Fruit fly (Drosophila melanogaster) whole organism, prepupa: ENCODE measurements around the gene bip1.

Source experiments
- CG10631 ChIP-seq: fragments of 200-800 bp; sonication (Bioruptor generic); optimal IDR thresholded peaks from 2 replicates; lab custom pipeline; 2016; ENCODE audit warnings: missing biosample characterization, missing genetic modification characterization
- CG11294 ChIP-seq: fragments of 200-800 bp; sonication (Bioruptor generic); IDR thresholded peaks from 2 replicates; pipeline ENCODE4 v1.3.6; 2022; ENCODE audit warnings: missing biosample characterization, missing genetic modification characterization
- CG11762 ChIP-seq: fragments of 200-800 bp; sonication (Bioruptor generic); optimal IDR thresholded peaks from 3 replicates; lab custom pipeline; 2016; ENCODE audit warnings: missing biosample characterization, missing genetic modification characterization; ENCODE audit not compliant: insufficient read depth
- CG11902 ChIP-seq: fragments of 200-800 bp; sonication (Bioruptor generic); optimal IDR thresholded peaks from 3 replicates; lab custom pipeline; 2016; ENCODE audit warnings: missing biosample characterization, missing genetic modification characterization
- CG15336 ChIP-seq: fragments of 200-800 bp; sonication (Bioruptor generic); IDR thresholded peaks from 2 replicates; pipeline ENCODE4 v1.3.6; 2022; ENCODE audit warnings: missing biosample characterization, missing genetic modification characterization
- CG16779 ChIP-seq: fragments of 200-800 bp; sonication (Bioruptor generic); optimal IDR thresholded peaks from 3 replicates; lab custom pipeline; 2017; ENCODE audit warnings: missing biosample characterization, mild to moderate bottlenecking, missing genetic modification characterization
- CG31627 ChIP-seq: fragments of 200-800 bp; sonication (Bioruptor generic); optimal IDR thresholded peaks from 3 replicates; lab custom pipeline; 2016; ENCODE audit warnings: missing biosample characterization, missing genetic modification characterization
- CG32006 ChIP-seq: fragments of 200-800 bp; sonication (Bioruptor generic); optimal IDR thresholded peaks from 3 replicates; lab custom pipeline; 2017; ENCODE audit warnings: missing biosample characterization, mild to moderate bottlenecking, missing genetic modification characterization
- CG34406 ChIP-seq: fragments of 200-800 bp; sonication (Bioruptor generic); optimal IDR thresholded peaks from 3 replicates; lab custom pipeline; 2016; ENCODE audit warnings: missing biosample characterization, missing genetic modification characterization
- CG4318 ChIP-seq: fragments of 200-800 bp; sonication (Bioruptor generic); optimal IDR thresholded peaks from 3 replicates; lab custom pipeline; 2017; ENCODE audit warnings: missing biosample characterization, mild to moderate bottlenecking, missing genetic modification characterization
- CG6163 ChIP-seq: fragments of 200-800 bp; sonication (Bioruptor generic); IDR thresholded peaks from 3 replicates; pipeline ENCODE4 v1.3.6; 2022; ENCODE audit warnings: missing biosample characterization, missing genetic modification characterization
- CG6276 ChIP-seq: fragments of 200-800 bp; sonication (Bioruptor generic); optimal IDR thresholded peaks from 2 replicates; lab custom pipeline; 2017; ENCODE audit warnings: missing biosample characterization, mild to moderate bottlenecking, missing genetic modification characterization
- CG6808 ChIP-seq: fragments of 200-800 bp; sonication (Bioruptor generic); optimal IDR thresholded peaks from 3 replicates; lab custom pipeline; 2017; ENCODE audit warnings: missing biosample characterization, missing genetic modification characterization, mild to moderate bottlenecking, moderate library complexity, missing genetic modification reagents
- CG6854 ChIP-seq: fragments of 200-800 bp; sonication (Bioruptor generic); optimal IDR thresholded peaks from 2 replicates; lab custom pipeline; 2017; ENCODE audit warnings: missing biosample characterization, mild to moderate bottlenecking, missing genetic modification characterization
- CG7368 ChIP-seq: fragments of 200-800 bp; sonication (Bioruptor generic); optimal IDR thresholded peaks from 3 replicates; lab custom pipeline; 2016; ENCODE audit warnings: missing biosample characterization, missing genetic modification characterization
- CG8119 ChIP-seq: fragments of 200-800 bp; sonication (Bioruptor generic); IDR thresholded peaks from 3 replicates; pipeline ENCODE4 v1.3.6; 2022; ENCODE audit warnings: missing biosample characterization, missing genetic modification characterization
- CG8319 ChIP-seq: fragments of 200-800 bp; sonication (Bioruptor generic); optimal IDR thresholded peaks from 3 replicates; lab custom pipeline; 2016; ENCODE audit warnings: missing biosample characterization, missing genetic modification characterization
- CG8632 ChIP-seq: fragments of 200-800 bp; sonication (Bioruptor generic); optimal IDR thresholded peaks from 3 replicates; lab custom pipeline; 2016; ENCODE audit warnings: missing biosample characterization, missing genetic modification characterization
- CG9139 ChIP-seq: fragments of 200-800 bp; sonication (Bioruptor generic); optimal IDR thresholded peaks from 3 replicates; lab custom pipeline; 2017; ENCODE audit warnings: missing biosample characterization, mild to moderate bottlenecking, missing genetic modification characterization
- Eip75B ChIP-seq: fragments of 200-800 bp; sonication (Bioruptor generic); optimal IDR thresholded peaks from 3 replicates; lab custom pipeline; 2016; ENCODE audit warnings: missing biosample characterization, missing genetic modification characterization
- Eip78C ChIP-seq: fragments of 200-800 bp; sonication (Bioruptor generic); peaks from one replicate; lab custom pipeline; 2016; ENCODE audit warnings: missing biosample characterization, missing genetic modification characterization
- Eip93F ChIP-seq: fragments of 200-800 bp; sonication (Bioruptor generic); optimal IDR thresholded peaks from 2 replicates; lab custom pipeline; 2016; ENCODE audit warnings: missing biosample characterization, mild to moderate bottlenecking, missing genetic modification characterization
- Ets21C ChIP-seq: fragments of 200-800 bp; sonication (Bioruptor generic); optimal IDR thresholded peaks from 3 replicates; lab custom pipeline; 2016; ENCODE audit warnings: missing biosample characterization, missing genetic modification characterization
- Gug ChIP-seq: fragments of 200-800 bp; sonication (Bioruptor generic); IDR thresholded peaks from 2 replicates; pipeline ENCODE4 v1.3.6; 2022; ENCODE audit warnings: missing biosample characterization, missing genetic modification characterization
- Hr38 ChIP-seq: sonication (Bioruptor generic); optimal IDR thresholded peaks from 2 replicates; lab custom pipeline; 2016; ENCODE audit warnings: missing biosample characterization, missing genetic modification characterization
- Hr39 ChIP-seq: fragments of 200-800 bp; sonication (Bioruptor generic); optimal IDR thresholded peaks from 2 replicates; lab custom pipeline; 2016; ENCODE audit warnings: missing biosample characterization, missing genetic modification characterization
- Hr4 ChIP-seq: fragments of 200-800 bp; sonication (Bioruptor generic); optimal IDR thresholded peaks from 3 replicates; lab custom pipeline; 2016; ENCODE audit warnings: missing biosample characterization, missing genetic modification characterization
- Lpt ChIP-seq: fragments of 200-800 bp; sonication (Bioruptor generic); optimal IDR thresholded peaks from 3 replicates; lab custom pipeline; 2016; ENCODE audit warnings: missing biosample characterization, missing genetic modification characterization
- Met ChIP-seq: fragments of 200-800 bp; sonication (Bioruptor generic); optimal IDR thresholded peaks from 3 replicates; lab custom pipeline; 2016; ENCODE audit warnings: missing biosample characterization, missing genetic modification characterization
- OdsH ChIP-seq: fragments of 200-800 bp; sonication (Bioruptor generic); optimal IDR thresholded peaks from 3 replicates; lab custom pipeline; 2016; ENCODE audit warnings: missing biosample characterization, missing genetic modification characterization
- Sox102F ChIP-seq: fragments of 200-800 bp; sonication (Bioruptor generic); optimal IDR thresholded peaks from 2 replicates; lab custom pipeline; 2016; ENCODE audit warnings: missing biosample characterization, mild to moderate bottlenecking, missing genetic modification characterization
- Sox14 ChIP-seq: fragments of 200-800 bp; sonication (Bioruptor generic); optimal IDR thresholded peaks from 3 replicates; lab custom pipeline; 2016; ENCODE audit warnings: missing biosample characterization, missing genetic modification characterization
- Sox15 ChIP-seq: fragments of 200-800 bp; sonication (Bioruptor generic); optimal IDR thresholded peaks from 3 replicates; lab custom pipeline; 2016; ENCODE audit warnings: missing biosample characterization, missing genetic modification characterization
- acj6 ChIP-seq: fragments of 200-800 bp; sonication (Bioruptor generic); optimal IDR thresholded peaks from 3 replicates; lab custom pipeline; 2016; ENCODE audit warnings: missing biosample characterization, missing genetic modification characterization
- cyc ChIP-seq: fragments of 200-800 bp; sonication (Bioruptor generic); optimal IDR thresholded peaks from 3 replicates; lab custom pipeline; 2016; ENCODE audit warnings: missing biosample characterization, missing genetic modification characterization
- dac ChIP-seq: fragments of 200-800 bp; sonication (Bioruptor generic); optimal IDR thresholded peaks from 2 replicates; lab custom pipeline; 2017; ENCODE audit warnings: missing biosample characterization, mild to moderate bottlenecking, missing genetic modification characterization
- dsx ChIP-seq: fragments of 200-800 bp; optimal IDR thresholded peaks from 3 replicates; lab custom pipeline; 2019; ENCODE audit warnings: missing biosample characterization, mild to moderate bottlenecking, missing genetic modification characterization, moderate library complexity; ENCODE audit not compliant: poor library complexity, severe bottlenecking
- eg ChIP-seq: fragments of 200-800 bp; sonication (Bioruptor generic); IDR thresholded peaks from 3 replicates; pipeline ENCODE4 v1.3.6; 2022; ENCODE audit warnings: missing biosample characterization, missing genetic modification characterization
- fd59A ChIP-seq: fragments of 200-800 bp; sonication (Bioruptor generic); optimal IDR thresholded peaks from 2 replicates; lab custom pipeline; 2017; ENCODE audit warnings: missing biosample characterization, mild to moderate bottlenecking, missing genetic modification characterization, missing genetic modification reagents
- fd85E ChIP-seq: fragments of 200-800 bp; sonication (Bioruptor generic); optimal IDR thresholded peaks from 3 replicates; lab custom pipeline; 2016; ENCODE audit warnings: missing biosample characterization, missing genetic modification characterization
- fkh ChIP-seq: fragments of 200-800 bp; sonication (Bioruptor generic); optimal IDR thresholded peaks from 3 replicates; lab custom pipeline; 2017; ENCODE audit warnings: missing biosample characterization, mild to moderate bottlenecking, missing genetic modification characterization, moderate library complexity
- lz ChIP-seq: fragments of 200-800 bp; sonication (Bioruptor generic); optimal IDR thresholded peaks from 3 replicates; lab custom pipeline; 2016; ENCODE audit warnings: missing biosample characterization, missing genetic modification characterization
- net ChIP-seq: fragments of 200-800 bp; sonication (Bioruptor generic); optimal IDR thresholded peaks from 3 replicates; lab custom pipeline; 2016; ENCODE audit warnings: missing biosample characterization, missing genetic modification characterization
- pdm3 ChIP-seq: fragments of 200-800 bp; sonication (Bioruptor generic); optimal IDR thresholded peaks from 3 replicates; lab custom pipeline; 2016; ENCODE audit warnings: missing biosample characterization, missing genetic modification characterization
- ss ChIP-seq, 2 experiments: fragments of 200-800 bp; sonication (Bioruptor generic); optimal IDR thresholded peaks; 2 replicates in 1 of 2; 3 replicates in 1 of 2; lab custom pipeline; 2017 to 2018; ENCODE audit warnings: mild to moderate bottlenecking in 2 of 2, missing biosample characterization in 2 of 2, missing genetic modification characterization in 2 of 2, moderate library complexity in 1 of 2
- svp ChIP-seq: fragments of 200-800 bp; sonication (Bioruptor generic); peaks from one replicate; lab custom pipeline; 2016; ENCODE audit warnings: missing biosample characterization, missing genetic modification characterization
- topi ChIP-seq: fragments of 200-800 bp; sonication (Bioruptor generic); optimal IDR thresholded peaks from 3 replicates; lab custom pipeline; 2016; ENCODE audit warnings: missing biosample characterization, missing genetic modification characterization
- vri ChIP-seq: fragments of 200-800 bp; sonication (Bioruptor generic); optimal IDR thresholded peaks from 3 replicates; lab custom pipeline; 2016; ENCODE audit warnings: missing biosample characterization, mild to moderate bottlenecking, missing genetic modification characterization

Gene bip1

dm6 chr3L:8013865-8014216 lies 44.7 kb downstream of the bip1 start (continued):
- TF ChIP-seq fd59A = no peak
- no peak for TF ChIP-seq lz (GFP tag; lab: Kevin White, UChicago)
- peak; percentile 52; the same call in 2 of the 3 replicates for TF ChIP-seq CG8119
- peak; percentile 83 for TF ChIP-seq Eip78C (GFP tag; lab: Kevin White, UChicago)
- TF ChIP-seq OdsH (GFP tag; lab: Kevin White, UChicago) = no peak
- peak; percentile 67 for TF ChIP-seq eg (GFP tag; lab: Robert Waterston, UW)
- no peak for TF ChIP-seq CG10631 (GFP tag; lab: Kevin White, UChicago)

- TF ChIP-seq CG6808 (GFP tag; lab: Kevin White, UChicago) (no peak), dsx (peak; percentile 79), CG9139 (GFP tag; lab: Kevin White, UChicago) (no peak), Eip75B (GFP tag; lab: Kevin White, UChicago) (no peak), CG8632 (GFP tag; lab: Kevin White, UChicago) (no peak), Eip78C (GFP tag; lab: Kevin White, UChicago) (no peak), CG11902 (no peak), OdsH (GFP tag; lab: Kevin White, UChicago) (peak; percentile 38), svp (no peak), CG8119 (no peak), Hr39 (GFP tag; lab: Kevin White, UChicago) (peak; percentile 32), Hr38 (GFP tag; lab: Kevin White, UChicago) (no peak), CG34406 (no peak), Lpt (no peak), CG6276 (GFP tag; lab: Kevin White, UChicago) (no peak), fd85E (GFP tag; lab: Kevin White, UChicago) (no peak), acj6 (GFP tag; lab: Kevin White, UChicago) (no peak), dac (GFP tag; lab: Kevin White, UChicago) (no peak), CG6163 (GFP tag; lab: Robert Waterston, UW) (0 out of 3 replicates have a peak, but pooled peaks have one; percentile 13), CG11762 (no peak), CG31627 (GFP tag; lab: Kevin White, UChicago) (peak; percentile 31), pdm3 (GFP tag; lab: Kevin White, UChicago) (peak; percentile 40), Sox15 (GFP tag; lab: Kevin White, UChicago) (peak; percentile 9), fd59A (peak; percentile 46), Ets21C (GFP tag; lab: Kevin White, UChicago) (no peak), cyc (GFP tag; lab: Kevin White, UChicago) (peak; percentile 34), lz (GFP tag; lab: Kevin White, UChicago) (peak; percentile 27), CG10631 (GFP tag; lab: Kevin White, UChicago) (peak; percentile 36), CG4318 (GFP tag; lab: Kevin White, UChicago) (no peak), CG6854 (no peak), CG32006 (GFP tag; lab: Kevin White, UChicago) (peak; percentile 26), Sox14 (GFP tag; lab: Kevin White, UChicago) (peak; percentile 38), Gug (no peak), CG11294 (no peak), CG8319 (GFP tag; lab: Kevin White, UChicago) (no peak), Met (GFP tag; lab: Kevin White, UChicago) (peak; percentile 41), CG7368 (GFP tag; lab: Kevin White, UChicago) (no peak), CG15336 (no peak), ss (GFP tag; optimal IDR thresholded peaks at IDR 0.05; lab: Kevin White, UChicago) (peak in 1 of 2 experiments; percentile 46), fkh (GFP tag; lab: Kevin White, UChicago) (no peak), CG16779 (tag; lab: Kevin White, UChicago) (no peak), Eip93F (GFP tag; lab: Kevin White, UChicago) (no peak), topi (GFP tag; lab: Kevin White, UChicago) (peak; percentile 39), Hr4 (GFP tag; lab: Kevin White, UChicago) (no peak), Sox102F (GFP tag; lab: Kevin White, UChicago) (no peak), vri (GFP tag; lab: Kevin White, UChicago) (no peak), net (GFP tag; lab: Kevin White, UChicago) (no peak)
Measured at dm6 chr3L:8013001-8013864, 45.3 kb downstream of the bip1 start.
